Worm (Caenorhabditis elegans): ENCODE results near the gene str-6.
"Not testable (repeated sequence)": the region's sequence is repeated elsewhere in the genome, so short reads cannot be mapped to it uniquely, and the experiment has no call there.

The str-6 gene

DNA sequence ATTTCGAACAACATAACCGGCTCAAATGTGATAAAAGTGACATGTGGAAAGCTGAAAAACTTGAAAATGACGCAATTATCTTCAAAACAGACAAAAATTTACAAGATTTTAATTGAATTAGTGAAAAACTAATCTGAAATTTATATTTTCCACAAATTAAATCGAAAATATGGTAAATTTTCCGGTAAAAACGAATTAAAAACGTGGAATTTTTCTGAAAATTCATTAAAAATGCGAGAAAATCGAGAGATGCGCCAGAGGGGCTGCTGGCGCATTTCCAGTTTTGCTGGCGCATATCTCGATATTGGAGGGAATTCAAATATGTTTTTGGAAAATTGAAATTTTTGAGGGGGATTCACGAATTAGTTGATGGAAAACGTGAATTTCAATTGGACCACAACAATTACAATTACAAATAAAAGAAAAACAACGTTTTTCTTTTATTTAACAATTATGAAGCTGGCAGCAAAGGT, 16.1 kb upstream of the str-6 start, which contains the start of the genes haf-3 and F57A10.2 (continued):
- TF ChIP-seq unc-62 (GFP tag; optimal IDR thresholded peaks at IDR 0.05) = peak; percentile 33
- TF ChIP-seq ztf-1 (GFP tag; conservative IDR thresholded peaks at IDR 0.05) = no peak
- TF ChIP-seq sma-3 (GFP tag; optimal IDR thresholded peaks at IDR 0.05) = peak; percentile 92
- peak in 1 of 2 experiments; percentile 19 for TF ChIP-seq mdl-1 (tag; optimal IDR thresholded peaks at IDR 0.05)
- peak; percentile 60 for TF ChIP-seq ceh-16 (tag; optimal IDR thresholded peaks at IDR 0.05)
- peak; percentile 99 for TF ChIP-seq gmeb-1 (tag; optimal IDR thresholded peaks at IDR 0.05)
- TF ChIP-seq fos-1 (tag; optimal IDR thresholded peaks at IDR 0.05) = peak; percentile 57
- peak; percentile 87 for TF ChIP-seq snpc-4 (tag; optimal IDR thresholded peaks at IDR 0.05)

DNA sequence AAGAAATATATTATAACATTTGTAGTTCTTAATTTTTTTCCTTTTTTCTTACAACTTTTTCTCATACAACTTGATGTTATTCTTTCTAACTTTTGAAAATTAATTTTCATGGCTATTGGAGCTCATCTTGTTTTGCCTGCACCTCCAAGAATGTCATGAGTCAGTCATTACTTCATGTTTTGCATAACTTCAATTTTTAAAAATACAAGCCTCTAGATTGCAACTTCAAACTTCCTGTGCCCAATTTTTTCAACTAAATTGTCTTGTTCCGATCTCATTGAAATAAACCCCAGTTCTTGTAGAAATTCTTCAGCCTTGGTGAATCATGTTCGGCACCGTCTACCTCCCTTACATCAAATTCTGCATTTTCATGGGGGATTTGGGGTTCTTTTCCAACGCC, 8.4 kb upstream of the str-6 start, which contains the start of gene str-9:
Gene str-9 (plus strand): TSS at position 301 of the 400 bp plus-strand sequence.
- no peak for TF ChIP-seq sem-4 (tag; optimal IDR thresholded peaks at IDR 0.05)
- no peak for TF ChIP-seq nhr-11 (tag; optimal IDR thresholded peaks at IDR 0.05)
- TF ChIP-seq lin-13 (GFP tag; optimal IDR thresholded peaks at IDR 0.05) = no peak
- TF ChIP-seq nhr-10 (tag; optimal IDR thresholded peaks at IDR 0.05) = no peak
- TF ChIP-seq dmd-4 (tag; optimal IDR thresholded peaks at IDR 0.05) = no peak
- TF ChIP-seq fos-1 (tag; optimal IDR thresholded peaks at IDR 0.05) = no peak
- TF ChIP-seq sma-9 (GFP tag; optimal IDR thresholded peaks at IDR 0.05) = no peak
- no peak for TF ChIP-seq sma-9 (tag; optimal IDR thresholded peaks at IDR 0.05)
- no peak for TF ChIP-seq nhr-23 (tag; optimal IDR thresholded peaks at IDR 0.05)

DNA sequence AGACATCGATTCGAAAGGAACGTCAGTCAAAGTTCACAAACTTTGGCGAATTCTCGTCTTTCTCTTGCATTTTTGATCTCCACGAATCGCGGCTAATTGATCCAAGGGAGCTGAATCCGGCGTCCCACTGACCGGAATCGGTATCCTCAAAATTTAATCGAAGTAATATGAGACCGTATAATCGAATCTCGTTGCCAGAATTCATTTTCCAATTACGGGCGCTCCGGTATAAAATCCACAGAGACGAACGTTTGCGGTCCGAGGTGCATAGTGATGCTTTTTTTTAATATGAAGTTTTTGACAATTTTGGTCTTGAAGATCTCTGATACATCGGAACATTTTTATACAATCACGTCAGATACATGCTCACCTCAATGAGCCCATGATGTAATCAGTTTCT, 7.6 kb upstream of the str-6 start:
- TF ChIP-seq egl-27 (tag; optimal IDR thresholded peaks at IDR 0.05) = no peak
- no peak for TF ChIP-seq gmeb-1 (tag; optimal IDR thresholded peaks at IDR 0.05)
- no peak for TF ChIP-seq mbf-1 (tag; optimal IDR thresholded peaks at IDR 0.05)
- no peak for TF ChIP-seq ztf-1 (GFP tag; conservative IDR thresholded peaks at IDR 0.05)

DNA sequence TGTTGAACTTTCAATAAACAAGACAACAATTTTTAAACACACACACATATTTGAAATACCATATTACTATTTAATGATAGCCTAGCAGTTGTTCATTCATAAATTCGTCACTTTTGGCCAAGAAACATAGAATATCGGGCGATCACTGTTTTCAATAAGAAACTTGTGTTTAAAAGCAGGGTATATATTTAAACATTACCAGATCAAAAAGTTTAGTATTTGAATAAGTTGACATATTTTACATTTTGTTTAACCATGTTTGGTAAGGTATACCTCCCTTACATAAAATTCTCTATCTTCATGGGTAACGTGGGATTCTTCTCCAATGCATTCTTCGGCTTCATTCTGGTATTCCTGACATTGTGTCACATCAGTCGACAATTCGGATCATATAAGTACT, 4.7 kb upstream of the str-6 start, which contains the start of gene str-8:
Gene str-8 (plus strand): TSS at position 301 of the 400 bp plus-strand sequence.
- not testable (repeated sequence) for TF ChIP-seq dmd-4 (tag; optimal IDR thresholded peaks at IDR 0.05); C34F6.9 (tag; optimal IDR thresholded peaks at IDR 0.05); Y55F3AM.14 (GFP tag; optimal IDR thresholded peaks at IDR 0.05)

DNA sequence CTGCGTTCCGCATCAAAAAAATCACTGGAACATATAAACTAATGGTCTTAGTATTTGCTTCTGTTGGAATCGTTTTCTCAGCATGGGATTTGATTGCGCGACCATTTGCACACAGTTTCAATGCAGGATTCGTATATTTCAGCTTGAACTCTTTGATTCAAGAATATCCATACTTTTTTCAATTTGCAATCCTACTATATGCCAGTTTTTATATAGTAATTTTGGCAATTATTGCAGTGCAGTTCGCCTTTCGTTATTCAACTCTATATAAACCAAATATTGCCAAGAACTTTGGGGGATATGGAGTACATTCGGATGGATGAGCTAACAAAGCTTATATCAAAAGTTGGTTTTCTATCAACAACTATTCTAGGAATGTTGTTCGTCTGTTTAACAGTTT, 2.9 kb upstream of the str-6 start, which contains the start of gene str-5:
Gene str-5 (plus strand): TSS at position 301 of the 400 bp plus-strand sequence.
- not testable (repeated sequence) for TF ChIP-seq zag-1, nhr-25, snpc-4 (tag; optimal IDR thresholded peaks at IDR 0.05)

DNA sequence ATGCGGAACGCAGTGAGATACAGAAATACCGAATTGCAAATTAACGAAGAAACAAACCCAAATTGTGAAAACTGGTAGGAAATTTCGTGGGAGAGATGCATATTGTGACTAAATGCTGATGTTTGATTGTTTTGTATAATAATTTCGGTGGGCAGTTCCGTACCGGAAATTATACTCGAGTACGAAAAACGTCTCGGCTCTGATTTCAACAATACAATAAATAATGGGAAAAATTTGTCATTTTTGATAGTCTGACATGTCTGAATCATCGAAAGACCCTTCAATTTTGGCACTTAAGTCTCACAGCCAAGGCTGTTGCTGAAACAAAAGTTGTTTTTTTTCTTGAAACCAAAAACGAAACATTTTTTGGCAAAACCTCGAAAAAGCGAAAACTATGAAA, 2.0 kb upstream of the str-6 start, which contains the start of gene str-43:
Gene str-43 (minus strand): TSS at position 101 of the 400 bp plus-strand sequence.
- no peak for TF ChIP-seq nhr-21 (tag; optimal IDR thresholded peaks at IDR 0.05)
- no peak for TF ChIP-seq unc-55 (GFP tag; optimal IDR thresholded peaks at IDR 0.05)
- TF ChIP-seq zag-1 (tag; optimal IDR thresholded peaks at IDR 0.05) = no peak
- no peak for TF ChIP-seq R02D3.7 (tag; optimal IDR thresholded peaks at IDR 0.05)
- no peak for TF ChIP-seq skn-1 (tag; optimal IDR thresholded peaks at IDR 0.05)
- no peak for TF ChIP-seq sma-3 (GFP tag; optimal IDR thresholded peaks at IDR 0.05)
- no peak for TF ChIP-seq crh-2 (tag; optimal IDR thresholded peaks at IDR 0.05)
- no peak for TF ChIP-seq fos-1 (tag; optimal IDR thresholded peaks at IDR 0.05)
- TF ChIP-seq nhr-11 (tag; optimal IDR thresholded peaks at IDR 0.05) = no peak
- TF ChIP-seq nhr-6 (tag; optimal IDR thresholded peaks at IDR 0.05) = no peak

DNA sequence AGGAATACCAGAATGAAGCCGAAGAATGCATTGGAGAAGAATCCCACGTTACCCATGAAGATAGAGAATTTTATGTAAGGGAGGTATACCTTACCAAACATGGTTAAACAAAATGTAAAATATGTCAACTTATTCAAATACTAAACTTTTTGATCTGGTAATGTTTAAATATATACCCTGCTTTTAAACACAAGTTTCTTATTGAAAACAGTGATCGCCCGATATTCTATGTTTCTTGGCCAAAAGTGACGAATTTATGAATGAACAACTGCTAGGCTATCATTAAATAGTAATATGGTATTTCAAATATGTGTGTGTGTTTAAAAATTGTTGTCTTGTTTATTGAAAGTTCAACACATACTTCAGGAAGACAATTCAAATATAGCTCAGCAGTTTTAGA, 1.7 kb downstream of the str-6 start, which contains the start of gene T23D5.8:
Gene T23D5.8 (minus strand): TSS at position 101 of the 400 bp plus-strand sequence.
- TF ChIP-seq F13H6.1 (tag; optimal IDR thresholded peaks at IDR 0.05); nhr-12 (tag; optimal IDR thresholded peaks at IDR 0.05); ama-1 (optimal IDR thresholded peaks at IDR 0.05): not testable (repeated sequence)
